Worm (Caenorhabditis elegans) whole organism, late embryonic: ENCODE measurements around the gene nspb-9.
"Not testable (repeated sequence)": the region's sequence is repeated elsewhere in the genome, so short reads cannot be mapped to it uniquely, and the experiment has no call there.

Experiments
- ama-1 ChIP-seq: fragments of 150-350 bp; optimal IDR thresholded peaks from 2 replicates; lab custom pipeline; 2014
- ceh-48 ChIP-seq: sonication (generic microtip); optimal IDR thresholded peaks from 2 replicates; lab custom pipeline; 2016; ENCODE audit warnings: missing genetic modification characterization, inconsistent platforms, missing compliant biosample characterization
- hlh-8 ChIP-seq: sonication (generic microtip); optimal IDR thresholded peaks from 2 replicates; lab custom pipeline; 2016; ENCODE audit warnings: missing genotype, missing genetic modification characterization, missing compliant biosample characterization
- nfya-1 ChIP-seq: sonication (generic microtip); optimal IDR thresholded peaks from 2 replicates; lab custom pipeline; 2017; ENCODE audit warnings: missing genetic modification characterization, mild to moderate bottlenecking, missing compliant biosample characterization, antibody characterized with exemption, moderate library complexity
- pat-9 ChIP-seq: fragments of 200-800 bp; sonication (Bioruptor generic); optimal IDR thresholded peaks from 2 replicates; lab custom pipeline; 2018; ENCODE audit warnings: mild to moderate bottlenecking, missing genetic modification characterization, moderate library complexity, missing compliant biosample characterization
- rnt-1 ChIP-seq: sonication (generic microtip); optimal IDR thresholded peaks from 2 replicates; lab custom pipeline; 2016; ENCODE audit warnings: missing genetic modification characterization, missing compliant biosample characterization
- syd-9 ChIP-seq: sonication (generic microtip); optimal IDR thresholded peaks from 2 replicates; lab custom pipeline; 2016; ENCODE audit warnings: mild to moderate bottlenecking, missing genetic modification characterization, moderate library complexity, missing compliant biosample characterization

DNA sequence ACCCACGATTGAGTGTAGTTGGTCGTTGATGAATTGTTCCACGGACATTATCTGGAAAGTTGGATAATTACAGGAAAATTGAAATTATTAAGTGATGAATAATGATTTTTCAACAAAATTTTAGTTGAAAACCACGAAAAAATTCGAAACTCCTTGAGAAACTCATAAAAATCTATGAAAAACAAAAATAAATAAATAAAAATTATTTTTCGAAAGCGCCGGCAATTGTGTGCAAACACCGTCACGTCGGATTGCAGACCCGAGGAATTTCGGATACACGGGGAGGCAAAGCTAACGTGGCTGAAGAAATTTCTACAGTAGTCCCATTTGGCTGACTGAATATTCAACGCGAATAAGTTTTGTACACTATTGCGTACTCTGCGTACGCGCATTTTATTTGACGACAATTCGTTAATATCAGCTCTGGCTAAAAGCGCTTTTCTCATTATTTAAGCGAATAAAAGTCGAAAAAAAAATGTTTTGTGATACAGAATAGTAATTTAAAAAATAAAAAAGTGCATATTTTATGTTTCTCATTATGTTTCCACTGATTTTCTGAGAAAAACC lies 19.0 kb upstream of the nspb-9 start, which contains the start of gene mog-4:
- peak; percentile 57 for TF ChIP-seq rnt-1 (tag; lab: Kevin White, UChicago)
- TF ChIP-seq ama-1 (lab: Kevin White, UChicago); syd-9 (tag; lab: Kevin White, UChicago); ceh-48 (tag; lab: Kevin White, UChicago); pat-9 (tag; lab: Kevin White, UChicago): not testable (repeated sequence)
- peak; percentile 72 for TF ChIP-seq nfya-1
- peak; percentile 78 for TF ChIP-seq hlh-8 (tag; lab: Kevin White, UChicago)
